Worm (Caenorhabditis elegans): ENCODE data around the gene alh-5.

Gene alh-5

ce11 chrV:2004229-2004628 is 4.8 kb upstream of the alh-5 start, which contains the start of gene clec-206:
Gene clec-206, minus strand, starts transcription at chrV:2004329.
- no peak for TF ChIP-seq ztf-4 (tag; optimal IDR thresholded peaks at IDR 0.05)
- TF ChIP-seq fos-1 (tag; optimal IDR thresholded peaks at IDR 0.05), result no peak
- no peak for TF ChIP-seq ztf-11 (tag; optimal IDR thresholded peaks at IDR 0.05)
- no peak for TF ChIP-seq unc-39 (tag; optimal IDR thresholded peaks at IDR 0.05)
- TF ChIP-seq nhr-76 (tag; optimal IDR thresholded peaks at IDR 0.05), result no peak
- no peak for TF ChIP-seq eor-1 (tag; optimal IDR thresholded peaks at IDR 0.05)
- no peak for TF ChIP-seq nhr-12 (tag; optimal IDR thresholded peaks at IDR 0.05)
- no peak for TF ChIP-seq daf-12 (tag; optimal IDR thresholded peaks at IDR 0.05)
- TF ChIP-seq nhr-28 (tag; optimal IDR thresholded peaks at IDR 0.05), result no peak
- no peak for TF ChIP-seq mdl-1 (tag; optimal IDR thresholded peaks at IDR 0.05)

ce11 chrV:1998358-1998757 is 1.0 kb downstream of the alh-5 start:
- TF ChIP-seq nhr-25 (tag; optimal IDR thresholded peaks at IDR 0.05), result no peak
- TF ChIP-seq elt-2 (tag; optimal IDR thresholded peaks at IDR 0.05), result peak; percentile 45
- TF ChIP-seq pha-4 (tag; optimal IDR thresholded peaks at IDR 0.05), result peak; percentile 7

ce11 chrV:1992515-1992968 is 6.8 kb downstream of the alh-5 start, which contains the start of gene tnt-4:
Gene tnt-4, minus strand, starts transcription at chrV:1992918.
- TF ChIP-seq fos-1 (tag; optimal IDR thresholded peaks at IDR 0.05) (no peak), ztf-4 (tag; optimal IDR thresholded peaks at IDR 0.05) (no peak), ceh-28 (tag; optimal IDR thresholded peaks at IDR 0.05) (no peak), tbx-2 (tag; optimal IDR thresholded peaks at IDR 0.05) (no peak), zag-1 (tag; optimal IDR thresholded peaks at IDR 0.05) (no peak), egl-27 (tag; optimal IDR thresholded peaks at IDR 0.05) (no peak), mdl-1 (tag; optimal IDR thresholded peaks at IDR 0.05) (no peak), ztf-11 (tag; optimal IDR thresholded peaks at IDR 0.05) (no peak), ceh-82 (tag; optimal IDR thresholded peaks at IDR 0.05) (no peak), hmg-11 (tag; optimal IDR thresholded peaks at IDR 0.05) (no peak), unc-39 (tag; optimal IDR thresholded peaks at IDR 0.05) (no peak), egl-5 (tag; optimal IDR thresholded peaks at IDR 0.05) (no peak), R02D3.7 (tag; optimal IDR thresholded peaks at IDR 0.05) (no peak), ama-1 (optimal IDR thresholded peaks at IDR 0.05) (no peak), elt-1 (tag; optimal IDR thresholded peaks at IDR 0.05) (no peak), skn-1 (tag; optimal IDR thresholded peaks at IDR 0.05) (no peak)

- no peak for TF ChIP-seq R02D3.7 (tag; optimal IDR thresholded peaks at IDR 0.05)
- no peak for TF ChIP-seq mdl-1 (tag; optimal IDR thresholded peaks at IDR 0.05)
- TF ChIP-seq nhr-237 (tag; optimal IDR thresholded peaks at IDR 0.05), result no peak
- TF ChIP-seq nhr-11 (tag; optimal IDR thresholded peaks at IDR 0.05), result no peak
- no peak for TF ChIP-seq tbx-2 (tag; optimal IDR thresholded peaks at IDR 0.05)
- TF ChIP-seq nhr-12 (tag; optimal IDR thresholded peaks at IDR 0.05), result no peak
- TF ChIP-seq nhr-23 (tag; optimal IDR thresholded peaks at IDR 0.05), result no peak
- TF ChIP-seq lsy-12 (tag; optimal IDR thresholded peaks at IDR 0.05), result no peak
- no peak for TF ChIP-seq hmg-11 (tag; optimal IDR thresholded peaks at IDR 0.05)
- TF ChIP-seq elt-3 (tag; optimal IDR thresholded peaks at IDR 0.05), result no peak
- no peak for TF ChIP-seq ceh-16 (tag; optimal IDR thresholded peaks at IDR 0.05)
- TF ChIP-seq nhr-76 (tag; optimal IDR thresholded peaks at IDR 0.05), result no peak
- TF ChIP-seq ztf-11 (tag; optimal IDR thresholded peaks at IDR 0.05), result no peak
- no peak for TF ChIP-seq sea-2 (GFP tag; optimal IDR thresholded peaks at IDR 0.05)
- TF ChIP-seq daf-12 (tag; optimal IDR thresholded peaks at IDR 0.05), result no peak
- no peak for TF ChIP-seq ceh-82 (tag; optimal IDR thresholded peaks at IDR 0.05)
These were observed 8.0 kb downstream of the alh-5 start for ce11 chrV:1991381-1991780.

- TF ChIP-seq pqm-1 (tag; optimal IDR thresholded peaks at IDR 0.05) (peak; percentile 28), nhr-28 (tag; optimal IDR thresholded peaks at IDR 0.05) (no peak), daf-12 (tag; optimal IDR thresholded peaks at IDR 0.05) (no peak), fos-1 (tag; optimal IDR thresholded peaks at IDR 0.05) (no peak), nhr-23 (tag; optimal IDR thresholded peaks at IDR 0.05) (no peak), fkh-2 (tag; optimal IDR thresholded peaks at IDR 0.05) (no peak), lin-39 (tag; optimal IDR thresholded peaks at IDR 0.05) (no peak), ztf-11 (tag; optimal IDR thresholded peaks at IDR 0.05) (no peak), mml-1 (tag; optimal IDR thresholded peaks at IDR 0.05) (no peak), lsy-12 (tag; optimal IDR thresholded peaks at IDR 0.05) (no peak), elt-2 (tag; optimal IDR thresholded peaks at IDR 0.05) (peak; percentile 69), nhr-43 (tag; optimal IDR thresholded peaks at IDR 0.05; ENCODE audit: poor library complexity, severe bottlenecking) (no peak)
These were observed 10.2 kb downstream of the alh-5 start for ce11 chrV:1989220-1989619.
